Fruit fly (Drosophila melanogaster): ENCODE data around the gene Jon65Aii.

Jon65Aii gene

dm6 chr3L:6094697-6095096 lies 42.6 kb downstream of the Jon65Aii start, which contains the start of the genes CG10467 and loj (continued):
- TF ChIP-seq gcm (GFP tag; optimal IDR thresholded peaks at IDR 0.05), result peak; percentile 88
- TF ChIP-seq lola (GFP tag; optimal IDR thresholded peaks at IDR 0.05), result peak in 1 of 3 experiments; percentile 97
- TF ChIP-seq Fer2 (tag; optimal IDR thresholded peaks at IDR 0.05), result peak; percentile 94
- TF ChIP-seq gro (GFP tag; optimal IDR thresholded peaks at IDR 0.05), result peak; percentile 71
- peak; percentile 93 for TF ChIP-seq Atf6 (GFP tag; IDR thresholded peaks at IDR 0.05)
- TF ChIP-seq Tbp (GFP tag; optimal IDR thresholded peaks at IDR 0.05), result no peak
- peak; percentile 65 for TF ChIP-seq NC2β (GFP tag; optimal IDR thresholded peaks at IDR 0.05)
- TF ChIP-seq hkb (optimal IDR thresholded peaks at IDR 0.05), result no peak
- peak; percentile 90 for TF ChIP-seq hkb (GFP tag; IDR thresholded peaks at IDR 0.05)
- TF ChIP-seq exex (tag; optimal IDR thresholded peaks at IDR 0.05), result peak; percentile 81
- peak; percentile 95 for TF ChIP-seq CG15269 (tag; optimal IDR thresholded peaks at IDR 0.05)
- TF ChIP-seq tup (GFP tag; optimal IDR thresholded peaks at IDR 0.05), result peak; percentile 88
- TF ChIP-seq CG6654 (GFP tag; optimal IDR thresholded peaks at IDR 0.05), result peak; percentile 83
- no peak for TF ChIP-seq usp (GFP tag; optimal IDR thresholded peaks at IDR 0.05)
- peak; percentile 89 for TF ChIP-seq stwl (tag; optimal IDR thresholded peaks at IDR 0.05)
- TF ChIP-seq zen2 (GFP tag; IDR thresholded peaks at IDR 0.05; ENCODE audit: partially characterized antibody), result no peak
- peak; percentile 85 for TF ChIP-seq CG13624 (GFP tag; optimal IDR thresholded peaks at IDR 0.05)
- peak; percentile 95 for TF ChIP-seq CG11504 (tag; optimal IDR thresholded peaks at IDR 0.05)
- peak; percentile 90 for TF ChIP-seq gce (GFP tag; IDR thresholded peaks at IDR 0.05)
- TF ChIP-seq CG13296 (GFP tag; optimal IDR thresholded peaks at IDR 0.05), result peak; percentile 86
- peak; percentile 78 for TF ChIP-seq Bdp1 (GFP tag; optimal IDR thresholded peaks at IDR 0.05)
- peak; percentile 99 for TF ChIP-seq Rfx (GFP tag; IDR thresholded peaks at IDR 0.05)
- TF ChIP-seq CG32532 (GFP tag; IDR thresholded peaks at IDR 0.05), result peak; percentile 98
- TF ChIP-seq CG14710 (tag; optimal IDR thresholded peaks at IDR 0.05), result peak; percentile 97
- TF ChIP-seq Awh (GFP tag; IDR thresholded peaks at IDR 0.05), result peak; percentile 91
- peak; percentile 97 for TF ChIP-seq CG7372 (GFP tag; IDR thresholded peaks at IDR 0.05)
- peak; percentile 94 for TF ChIP-seq gt (GFP tag; IDR thresholded peaks at IDR 0.05)
- peak; percentile 44 for TF ChIP-seq en (GFP tag; optimal IDR thresholded peaks at IDR 0.05)
- peak; percentile 85 for TF ChIP-seq CG2116 (GFP tag; optimal IDR thresholded peaks at IDR 0.05)
- TF ChIP-seq wek (GFP tag; optimal IDR thresholded peaks at IDR 0.05), result no peak
- TF ChIP-seq Doc2 (GFP tag; IDR thresholded peaks at IDR 0.05), result peak; percentile 88
- peak; percentile 94 for TF ChIP-seq otp (GFP tag; IDR thresholded peaks at IDR 0.05)
- TF ChIP-seq CG11723 (GFP tag; optimal IDR thresholded peaks at IDR 0.05), result peak; percentile 87
- TF ChIP-seq Gsc (GFP tag; IDR thresholded peaks at IDR 0.05), result peak; percentile 95
- TF ChIP-seq CG18262 (tag; optimal IDR thresholded peaks at IDR 0.05), result peak; percentile 92
- peak; percentile 65 for TF ChIP-seq Ets97D (GFP tag; optimal IDR thresholded peaks at IDR 0.05)
- TF ChIP-seq CG12155 (GFP tag; optimal IDR thresholded peaks at IDR 0.05), result peak; percentile 96
- TF ChIP-seq slou (GFP tag; optimal IDR thresholded peaks at IDR 0.05), result peak; percentile 96
- TF ChIP-seq grn (GFP tag; optimal IDR thresholded peaks at IDR 0.05), result peak; percentile 67
- TF ChIP-seq dmrt99B (tag; optimal IDR thresholded peaks at IDR 0.05), result peak; percentile 93
- TF ChIP-seq pb (GFP tag; optimal IDR thresholded peaks at IDR 0.05), result peak; percentile 2
- TF ChIP-seq CG42726 (GFP tag; IDR thresholded peaks at IDR 0.05; ENCODE audit: partially characterized antibody), result peak; percentile 53; the same call in 1 of the 2 replicates
- TF ChIP-seq phol (tag; optimal IDR thresholded peaks at IDR 0.05), result peak; percentile 98
- TF ChIP-seq Side (GFP tag; optimal IDR thresholded peaks at IDR 0.05), result peak; percentile 56
- peak; percentile 94 for TF ChIP-seq CG2199 (GFP tag; IDR thresholded peaks at IDR 0.05)
- peak; percentile 91 for TF ChIP-seq psq (GFP tag; optimal IDR thresholded peaks at IDR 0.05)
- TF ChIP-seq E2f2 (GFP tag; IDR thresholded peaks at IDR 0.05), result peak; percentile 84
- TF ChIP-seq CG7839 (tag; optimal IDR thresholded peaks at IDR 0.05), result peak; percentile 96
- TF ChIP-seq CG1792 (GFP tag; optimal IDR thresholded peaks at IDR 0.05), result peak; percentile 65
- TF ChIP-seq Hr39 (optimal IDR thresholded peaks at IDR 0.05), result no peak
- peak; percentile 92 for TF ChIP-seq Max (GFP tag; optimal IDR thresholded peaks at IDR 0.05)
- peak; percentile 85 for TF ChIP-seq ATbp (GFP tag; optimal IDR thresholded peaks at IDR 0.05)

Measured in whole organism, embryonic.